Fruit fly (Drosophila melanogaster) whole organism, wandering third instar larva: ENCODE results near the gene CCT3.

Source experiments
- Abd-B ChIP-seq: fragments of >200 bp; optimal IDR thresholded peaks from 2 replicates; lab custom pipeline; 2017; ENCODE audit warnings: missing biosample characterization, missing genetic modification characterization
- CG32264 ChIP-seq: fragments of 200-800 bp; sonication (Bioruptor generic); optimal IDR thresholded peaks from 2 replicates; lab custom pipeline; 2016; ENCODE audit warnings: missing biosample characterization, missing genetic modification characterization
- CG9705 ChIP-seq: fragments of 200-800 bp; sonication (Bioruptor generic); optimal IDR thresholded peaks from 2 replicates; lab custom pipeline; 2018; ENCODE audit warnings: missing biosample characterization, mild to moderate bottlenecking, missing genetic modification characterization
- CrebA ChIP-seq: fragments of 200-800 bp; sonication (Bioruptor generic); optimal IDR thresholded peaks from 2 replicates; lab custom pipeline; 2016; ENCODE audit warnings: missing biosample characterization, mild to moderate bottlenecking, missing genetic modification characterization, borderline replicate concordance
- Dfd ChIP-seq: fragments of >200 bp; optimal IDR thresholded peaks from 2 replicates; lab custom pipeline; 2017; ENCODE audit warnings: missing biosample characterization, missing genetic modification characterization
- Dif ChIP-seq: fragments of 200-275, 200-300 bp; sonication (Bioruptor generic); optimal IDR thresholded peaks from 2 replicates; lab custom pipeline; 2018; ENCODE audit warnings: missing biosample characterization, missing genetic modification characterization; ENCODE audit not compliant: partially characterized antibody
- HLH106 ChIP-seq: fragments of 200-800 bp; optimal IDR thresholded peaks from 3 replicates; lab custom pipeline; 2019; ENCODE audit warnings: missing biosample characterization, mild to moderate bottlenecking, missing genetic modification characterization, moderate library complexity
- Hnf4 ChIP-seq: fragments of 200-800 bp; sonication (Bioruptor generic); optimal IDR thresholded peaks from 2 replicates; lab custom pipeline; 2016; ENCODE audit warnings: missing biosample characterization, mild to moderate bottlenecking, missing genetic modification characterization
- Hr78 ChIP-seq: fragments of >200 bp; optimal IDR thresholded peaks from 2 replicates; lab custom pipeline; 2017; ENCODE audit warnings: missing biosample characterization, missing genetic modification characterization
- Hr83 ChIP-seq: fragments of 200-300 bp; sonication (Bioruptor generic); optimal IDR thresholded peaks from 2 replicates; lab custom pipeline; 2016; ENCODE audit warnings: missing biosample characterization, mild to moderate bottlenecking, missing genetic modification characterization, moderate library complexity; ENCODE audit not compliant: poor library complexity, severe bottlenecking
- Jra ChIP-seq: sonication (Bioruptor generic); optimal IDR thresholded peaks from 2 replicates; lab custom pipeline; 2016; ENCODE audit warnings: missing biosample characterization, missing genetic modification characterization
- Mio ChIP-seq: sonication (Bioruptor generic); optimal IDR thresholded peaks from 2 replicates; lab custom pipeline; 2016; ENCODE audit warnings: missing biosample characterization, missing genetic modification characterization
- Myc ChIP-seq: fragments of >200 bp; optimal IDR thresholded peaks from 2 replicates; lab custom pipeline; 2017
- N ChIP-seq: fragments of >200 bp; optimal IDR thresholded peaks from 2 replicates; lab custom pipeline; 2018; ENCODE audit warnings: missing biosample characterization, missing external identifiers, missing genetic modification characterization
- OdsH ChIP-seq: fragments of 200-800 bp; sonication (Bioruptor generic); optimal IDR thresholded peaks from 2 replicates; lab custom pipeline; 2016; ENCODE audit warnings: missing biosample characterization, mild to moderate bottlenecking, missing genetic modification characterization
- Rel ChIP-seq, 2 experiments: fragments of 200-800 bp; sonication (Bioruptor generic) in 1 of 2; optimal IDR thresholded peaks; 2 replicates in 1 of 2; 3 replicates in 1 of 2; lab custom pipeline; 2016 to 2019; ENCODE audit warnings: mild to moderate bottlenecking in 2 of 2, missing biosample characterization in 2 of 2, missing genetic modification characterization in 2 of 2, moderate library complexity in 1 of 2
- Vsx2 ChIP-seq: fragments of 200-300, 225-300 bp; sonication (Bioruptor generic); optimal IDR thresholded peaks from 2 replicates; lab custom pipeline; 2018; ENCODE audit warnings: missing biosample characterization, missing genetic modification characterization; ENCODE audit not compliant: partially characterized antibody
- br ChIP-seq: fragments of 200-800 bp; sonication (Bioruptor generic); optimal IDR thresholded peaks from 2 replicates; lab custom pipeline; 2016; ENCODE audit warnings: missing biosample characterization, missing genetic modification characterization
- brk ChIP-seq: fragments of 200-800 bp; sonication (Bioruptor generic); optimal IDR thresholded peaks from 2 replicates; lab custom pipeline; 2016; ENCODE audit warnings: missing biosample characterization, mild to moderate bottlenecking, missing genetic modification characterization
- ey ChIP-seq: fragments of 200-800 bp; sonication (Bioruptor generic); optimal IDR thresholded peaks from 2 replicates; lab custom pipeline; 2016; ENCODE audit warnings: missing biosample characterization, missing genetic modification characterization
- foxo ChIP-seq, 2 experiments: fragments of 200-800 bp; sonication (Bioruptor generic); optimal IDR thresholded peaks; 2 replicates in 1 of 2; 3 replicates in 1 of 2; lab custom pipeline; 2016 to 2017; ENCODE audit warnings: missing biosample characterization in 2 of 2, missing genetic modification characterization in 2 of 2
- fru ChIP-seq: fragments of 200-800 bp; sonication (Bioruptor generic); optimal IDR thresholded peaks from 3 replicates; lab custom pipeline; 2016; ENCODE audit warnings: missing biosample characterization, mild to moderate bottlenecking, missing genetic modification characterization
- h ChIP-seq: fragments of 200-800 bp; sonication (Bioruptor generic); optimal IDR thresholded peaks from 3 replicates; lab custom pipeline; 2016; ENCODE audit warnings: missing biosample characterization, mild to moderate bottlenecking, missing genetic modification characterization
- jim ChIP-seq: fragments of 175-275, 200-325 bp; sonication (Bioruptor generic); optimal IDR thresholded peaks from 2 replicates; lab custom pipeline; 2016; ENCODE audit warnings: missing biosample characterization, mild to moderate bottlenecking, missing genetic modification characterization
- pan ChIP-seq: fragments of >200 bp; optimal IDR thresholded peaks from 2 replicates; lab custom pipeline; 2017
- psq ChIP-seq: fragments of 200-800 bp; sonication (Bioruptor generic); optimal IDR thresholded peaks from 3 replicates; lab custom pipeline; 2017; ENCODE audit warnings: missing biosample characterization, mild to moderate bottlenecking, missing genetic modification characterization, moderate library complexity
- rgr ChIP-seq: fragments of 200-800 bp; sonication (Bioruptor generic); optimal IDR thresholded peaks from 3 replicates; lab custom pipeline; 2016; ENCODE audit warnings: missing biosample characterization, mild to moderate bottlenecking, missing genetic modification characterization
- sage ChIP-seq: fragments of 200-800 bp; sonication (Bioruptor generic); optimal IDR thresholded peaks from 2 replicates; lab custom pipeline; 2016; ENCODE audit warnings: missing biosample characterization, mild to moderate bottlenecking, missing genetic modification characterization
- sv ChIP-seq: fragments of 200-800 bp; sonication (Bioruptor generic); optimal IDR thresholded peaks from 3 replicates; lab custom pipeline; 2016; ENCODE audit warnings: missing biosample characterization, missing genetic modification characterization
- tai ChIP-seq: sonication (Bioruptor generic); optimal IDR thresholded peaks from 2 replicates; lab custom pipeline; 2016; ENCODE audit warnings: missing biosample characterization, missing genetic modification characterization
- usp ChIP-seq: fragments of >200 bp; optimal IDR thresholded peaks from 2 replicates; lab custom pipeline; 2017; ENCODE audit warnings: missing biosample characterization, missing genetic modification characterization

The CCT3 gene

dm6 chr3R:16630564-16630963, 16.8 kb upstream of the CCT3 start:
- TF ChIP-seq sv, result no peak
- TF ChIP-seq psq, result peak; percentile 5
- no peak for TF ChIP-seq N
- TF ChIP-seq foxo (GFP tag; optimal IDR thresholded peaks at IDR 0.05; lab: Kevin White, UChicago), result peak in 1 of 2 experiments; percentile 10
- TF ChIP-seq, all 38 proteins: peak for 2

dm6 chr3R:16632698-16633097, 14.7 kb upstream of the CCT3 start:
- no peak for TF ChIP-seq CG9705 (GFP tag; lab: Kevin White, UChicago)
- TF ChIP-seq rgr, result no peak
- no peak for TF ChIP-seq Vsx2 (GFP tag; lab: Kevin White, UChicago)
- no peak for TF ChIP-seq N
- TF ChIP-seq Rel (GFP tag; optimal IDR thresholded peaks at IDR 0.05; lab: Kevin White, UChicago), result no peak
- no peak for TF ChIP-seq Rel (tag; optimal IDR thresholded peaks at IDR 0.05; lab: Kevin White, UChicago)
- no peak for TF ChIP-seq sage (GFP tag; lab: Kevin White, UChicago)
- no peak for TF ChIP-seq Mio (GFP tag; lab: Kevin White, UChicago)
- no peak for TF ChIP-seq sv
- no peak for TF ChIP-seq tai (GFP tag; lab: Kevin White, UChicago)
- no peak for TF ChIP-seq Hr78 (GFP tag; lab: Kevin White, UChicago)
- no peak for TF ChIP-seq Hnf4 (GFP tag; lab: Kevin White, UChicago)
- TF ChIP-seq ey (GFP tag; lab: Kevin White, UChicago), result no peak
- TF ChIP-seq, all 38 proteins: peak for 0

dm6 chr3R:16640005-16640408, 7.4 kb upstream of the CCT3 start, which contains the start of gene nonA-l:
Gene nonA-l, plus strand, starts transcription at chr3R:16640205.
- no peak for TF ChIP-seq OdsH (GFP tag; lab: Kevin White, UChicago)
- no peak for TF ChIP-seq HLH106 (tag; lab: Kevin White, UChicago)
- TF ChIP-seq, all 38 proteins: peak for 0

dm6 chr3R:16643591-16643990, 3.8 kb upstream of the CCT3 start, which contains the start of gene Arl6IP1:
Gene Arl6IP1, plus strand, starts transcription at chr3R:16643605.
- no peak for TF ChIP-seq jim (GFP tag; lab: Kevin White, UChicago)
- TF ChIP-seq h, result no peak
- no peak for TF ChIP-seq foxo (GFP tag; optimal IDR thresholded peaks at IDR 0.05; lab: Kevin White, UChicago)
- TF ChIP-seq CrebA, result no peak
- TF ChIP-seq CG9705 (GFP tag; lab: Kevin White, UChicago), result no peak
- TF ChIP-seq br (GFP tag; lab: Kevin White, UChicago), result no peak
- no peak for TF ChIP-seq pan (lab: Kevin White, UChicago)
- no peak for TF ChIP-seq CG32264 (GFP tag; lab: Kevin White, UChicago)

dm6 chr3R:16647716-16648016, 261 bp downstream of the CCT3 start:
- TF ChIP-seq Myc (lab: Kevin White, UChicago) (peak; percentile 46), Rel (GFP tag; optimal IDR thresholded peaks at IDR 0.05; lab: Kevin White, UChicago) (no peak), Rel (tag; optimal IDR thresholded peaks at IDR 0.05; lab: Kevin White, UChicago) (no peak), Jra (GFP tag; lab: Kevin White, UChicago) (peak; percentile 14)

dm6 chr3R:16649282-16649681, 1.9 kb downstream of the CCT3 start:
- TF ChIP-seq Dif (GFP tag; lab: Kevin White, UChicago), result no peak
- TF ChIP-seq psq, result no peak
- TF ChIP-seq usp (GFP tag; lab: Kevin White, UChicago), result no peak
- no peak for TF ChIP-seq foxo (GFP tag; optimal IDR thresholded peaks at IDR 0.05; lab: Kevin White, UChicago)
- TF ChIP-seq OdsH (GFP tag; lab: Kevin White, UChicago), result no peak
- TF ChIP-seq Myc (lab: Kevin White, UChicago), result no peak
- no peak for TF ChIP-seq N
- no peak for TF ChIP-seq Vsx2 (GFP tag; lab: Kevin White, UChicago)
- TF ChIP-seq, all 38 proteins: peak for 0

- TF ChIP-seq CrebA (no peak), Dif (GFP tag; lab: Kevin White, UChicago) (no peak), foxo (GFP tag; optimal IDR thresholded peaks at IDR 0.05; lab: Kevin White, UChicago) (no peak), sv (no peak), brk (GFP tag; lab: Kevin White, UChicago) (no peak), fru (no peak), sage (GFP tag; lab: Kevin White, UChicago) (no peak), Vsx2 (GFP tag; lab: Kevin White, UChicago) (no peak), rgr (no peak), br (GFP tag; lab: Kevin White, UChicago) (no peak), Abd-B (GFP tag; lab: Kevin White, UChicago) (no peak), pan (lab: Kevin White, UChicago) (no peak), Dfd (GFP tag; lab: Kevin White, UChicago) (no peak), jim (GFP tag; lab: Kevin White, UChicago) (no peak), tai (GFP tag; lab: Kevin White, UChicago) (no peak), Hnf4 (GFP tag; lab: Kevin White, UChicago) (no peak), Hr83 (no peak), HLH106 (tag; lab: Kevin White, UChicago) (no peak), psq (no peak)
These were observed 3.5 kb downstream of the CCT3 start, which contains the start of gene Mettl4 for dm6 chr3R:16650950-16651349. Gene Mettl4, minus strand, starts transcription at chr3R:16651157.
